Fruit fly (Drosophila melanogaster): ENCODE data around the gene RecQ5.

- no peak for TF ChIP-seq Abd-B (GFP tag; optimal IDR thresholded peaks at IDR 0.05)
- no peak for TF ChIP-seq woc (GFP tag; optimal IDR thresholded peaks at IDR 0.05)
- no peak for TF ChIP-seq fru (GFP tag; optimal IDR thresholded peaks at IDR 0.05)
- no peak for TF ChIP-seq pan (optimal IDR thresholded peaks at IDR 0.05)
- TF ChIP-seq HLH106 (tag; optimal IDR thresholded peaks at IDR 0.05), result no peak
- no peak for TF ChIP-seq br (GFP tag; optimal IDR thresholded peaks at IDR 0.05)
- no peak for TF ChIP-seq CG32264 (GFP tag; optimal IDR thresholded peaks at IDR 0.05)
These were observed 40.9 kb downstream of the RecQ5 start for dm6 chr3L:14590964-14591363.

Data from whole organism, wandering third instar larva.